Worm (Caenorhabditis elegans) whole organism, midembryonic: Measurements from ENCODE around the gene T01E8.1.

Experiments
- T22C8.4 ChIP-seq: fragments of 200-800 bp; sonication (Bioruptor generic); IDR thresholded peaks from 2 replicates; pipeline ENCODE4 v1.3.6; 2022; ENCODE audit warnings: missing genetic modification characterization, missing compliant biosample characterization
- cog-1 ChIP-seq: sonication (generic microtip); optimal IDR thresholded peaks from 2 replicates; lab custom pipeline; 2016; ENCODE audit warnings: missing genetic modification characterization, missing compliant biosample characterization
- flt-1 ChIP-seq: fragments of 200-800 bp; sonication (Bioruptor generic); IDR thresholded peaks from 2 replicates; pipeline ENCODE4 v1.3.6; 2022; ENCODE audit warnings: missing genetic modification characterization, missing compliant biosample characterization
- klf-2 ChIP-seq: fragments of 200-800 bp; sonication (Bioruptor generic); conservative IDR thresholded peaks from 2 replicates; pipeline ENCODE4 v1.3.6; 2022; ENCODE audit warnings: missing genetic modification reagents, missing genetic modification characterization, missing compliant biosample characterization
- ref-1 ChIP-seq: fragments of 200-800 bp; sonication (Bioruptor generic); conservative IDR thresholded peaks from 2 replicates; pipeline ENCODE4 v1.3.6; 2022; ENCODE audit warnings: missing genetic modification reagents, missing genetic modification characterization, missing compliant biosample characterization
- tab-1 ChIP-seq: fragments of 200-800 bp; sonication (Bioruptor generic); IDR thresholded peaks from 2 replicates; pipeline ENCODE4 v1.3.6; 2022; ENCODE audit warnings: missing genetic modification characterization, missing compliant biosample characterization
- ztf-23 ChIP-seq: fragments of 200-800 bp; sonication (Bioruptor generic); IDR thresholded peaks from 2 replicates; pipeline ENCODE4 v1.3.6; 2022; ENCODE audit warnings: missing genetic modification reagents, missing genetic modification characterization, missing compliant biosample characterization
- ztf-29 ChIP-seq: fragments of 200-800 bp; sonication (Bioruptor generic); IDR thresholded peaks from 2 replicates; pipeline ENCODE4 v1.3.6; 2022; ENCODE audit warnings: missing genetic modification reagents, missing genetic modification characterization, missing compliant biosample characterization

- no peak for TF ChIP-seq tab-1
- TF ChIP-seq ref-1 (GFP tag; lab: Robert Waterston, UW): no peak
- no peak for TF ChIP-seq cog-1
- no peak for TF ChIP-seq flt-1
- no peak for TF ChIP-seq ztf-29 (GFP tag; lab: Robert Waterston, UW)
- no peak for TF ChIP-seq ztf-23 (GFP tag; lab: Robert Waterston, UW)
- TF ChIP-seq T22C8.4 (GFP tag; lab: Robert Waterston, UW): no peak
- no peak for TF ChIP-seq klf-2 (GFP tag; lab: Robert Waterston, UW)
Observed at ce11 chrII:10218171-10218570, 11.6 kb downstream of the T01E8.1 start, which contains the start of gene ref-1.
